Worm (Caenorhabditis elegans) whole organism, late embryonic: Measurements from ENCODE around the gene cpg-1.

Source experiments
- F13H6.1 ChIP-seq: sonication (generic microtip); optimal IDR thresholded peaks from 2 replicates; lab custom pipeline; 2016; ENCODE audit warnings: missing genetic modification characterization, missing compliant biosample characterization
- K09A11.1 ChIP-seq: sonication (generic microtip); optimal IDR thresholded peaks from 2 replicates; lab custom pipeline; 2017; ENCODE audit warnings: antibody characterized with exemption, mild to moderate bottlenecking, missing genetic modification characterization, missing compliant biosample characterization; ENCODE audit not compliant: insufficient read depth
- T23F11.4 ChIP-seq: fragments of 200-800 bp; sonication (Bioruptor generic); optimal IDR thresholded peaks from 2 replicates; lab custom pipeline; 2018; ENCODE audit warnings: mild to moderate bottlenecking, missing genetic modification characterization, missing compliant biosample characterization
- ahr-1 ChIP-seq: sonication (generic microtip); optimal IDR thresholded peaks from 2 replicates; lab custom pipeline; 2016; ENCODE audit warnings: missing genetic modification characterization, missing compliant biosample characterization
- ama-1 ChIP-seq: fragments of 150-350 bp; optimal IDR thresholded peaks from 2 replicates; lab custom pipeline; 2014
- ceh-14 ChIP-seq: sonication (generic microtip); optimal IDR thresholded peaks from 2 replicates; lab custom pipeline; 2016; ENCODE audit warnings: missing genotype, missing genetic modification characterization, missing compliant biosample characterization
- ceh-19 ChIP-seq: fragments of 200-800 bp; sonication (Bioruptor generic); optimal IDR thresholded peaks from 2 replicates; lab custom pipeline; 2018; ENCODE audit warnings: mild to moderate bottlenecking, missing genetic modification characterization, missing compliant biosample characterization
- ceh-22 ChIP-seq: sonication (generic microtip); optimal IDR thresholded peaks from 2 replicates; lab custom pipeline; 2017; ENCODE audit warnings: missing biosample characterization, missing genetic modification characterization
- ceh-24 ChIP-seq: sonication (generic microtip); optimal IDR thresholded peaks from 2 replicates; lab custom pipeline; 2016; ENCODE audit warnings: mild to moderate bottlenecking, missing genetic modification characterization, missing compliant biosample characterization
- ceh-30 ChIP-seq: fragments of 150-350 bp; optimal IDR thresholded peaks from 2 replicates; lab custom pipeline; 2014; ENCODE audit warnings: missing biosample characterization, missing genetic modification characterization
- ceh-31 ChIP-seq: sonication (generic microtip); optimal IDR thresholded peaks from 2 replicates; lab custom pipeline; 2016; ENCODE audit warnings: missing genetic modification characterization, missing compliant biosample characterization
- ceh-45 ChIP-seq: fragments of 200-800 bp; sonication (Bioruptor generic); IDR thresholded peaks from 2 replicates; pipeline ENCODE4 v1.3.6; 2022; ENCODE audit warnings: missing genetic modification reagents, missing genetic modification characterization, missing compliant biosample characterization
- ceh-48 ChIP-seq: sonication (generic microtip); optimal IDR thresholded peaks from 2 replicates; lab custom pipeline; 2016; ENCODE audit warnings: missing genetic modification characterization, inconsistent platforms, missing compliant biosample characterization
- ceh-6 ChIP-seq: fragments of 200-800 bp; sonication (Bioruptor generic); optimal IDR thresholded peaks from 2 replicates; lab custom pipeline; 2018; ENCODE audit warnings: mild to moderate bottlenecking, missing genetic modification characterization, missing compliant biosample characterization
- ceh-9 ChIP-seq: sonication (generic microtip); optimal IDR thresholded peaks from 2 replicates; lab custom pipeline; 2016; ENCODE audit warnings: mild to moderate bottlenecking, missing genetic modification characterization, inconsistent platforms, missing compliant biosample characterization
- dve-1 ChIP-seq: sonication (generic microtip); optimal IDR thresholded peaks from 2 replicates; lab custom pipeline; 2017; ENCODE audit warnings: antibody characterized with exemption, mild to moderate bottlenecking, missing genetic modification characterization, missing compliant biosample characterization
- elt-2 ChIP-seq: sonication (generic microtip); optimal IDR thresholded peaks from 2 replicates; lab custom pipeline; 2016; ENCODE audit warnings: missing genetic modification reagents, missing genetic modification characterization, missing compliant biosample characterization
- elt-4 ChIP-seq: sonication (generic microtip); optimal IDR thresholded peaks from 2 replicates; lab custom pipeline; 2016; ENCODE audit warnings: missing genetic modification characterization, missing compliant biosample characterization
- ets-4 ChIP-seq: sonication (generic microtip); optimal IDR thresholded peaks from 2 replicates; lab custom pipeline; 2016; ENCODE audit warnings: missing genetic modification characterization, missing compliant biosample characterization
- fax-1 ChIP-seq: sonication (generic microtip); optimal IDR thresholded peaks from 2 replicates; lab custom pipeline; 2016; ENCODE audit warnings: missing genotype, missing genetic modification characterization, missing compliant biosample characterization
- gmeb-2 ChIP-seq: sonication (generic microtip); optimal IDR thresholded peaks from 2 replicates; lab custom pipeline; 2016; ENCODE audit warnings: missing genetic modification characterization, inconsistent platforms, missing compliant biosample characterization
- hlh-13 ChIP-seq: fragments of 200-800 bp; sonication (Bioruptor generic); optimal IDR thresholded peaks from 2 replicates; lab custom pipeline; 2018; ENCODE audit warnings: mild to moderate bottlenecking, missing genetic modification characterization, missing compliant biosample characterization
- hlh-15 ChIP-seq: sonication (generic microtip); optimal IDR thresholded peaks from 2 replicates; lab custom pipeline; 2016; ENCODE audit warnings: missing genetic modification characterization, missing compliant biosample characterization
- hlh-30 ChIP-seq: sonication (generic microtip); optimal IDR thresholded peaks from 2 replicates; lab custom pipeline; 2017; ENCODE audit warnings: antibody characterized with exemption, missing genetic modification characterization, missing compliant biosample characterization; ENCODE audit not compliant: insufficient read depth
- hlh-6 ChIP-seq: sonication (generic microtip); optimal IDR thresholded peaks from 2 replicates; lab custom pipeline; 2016; ENCODE audit warnings: missing genotype, missing genetic modification characterization, missing compliant biosample characterization
- hlh-8 ChIP-seq: sonication (generic microtip); optimal IDR thresholded peaks from 2 replicates; lab custom pipeline; 2016; ENCODE audit warnings: missing genotype, missing genetic modification characterization, missing compliant biosample characterization
- lim-6 ChIP-seq: sonication (generic microtip); optimal IDR thresholded peaks from 2 replicates; lab custom pipeline; 2016; ENCODE audit warnings: missing genetic modification characterization, missing compliant biosample characterization
- mec-3 ChIP-seq: sonication (generic microtip); optimal IDR thresholded peaks from 2 replicates; lab custom pipeline; 2016; ENCODE audit warnings: borderline replicate concordance, missing genetic modification characterization, missing compliant biosample characterization
- nfya-1 ChIP-seq: sonication (generic microtip); optimal IDR thresholded peaks from 2 replicates; lab custom pipeline; 2017; ENCODE audit warnings: missing genetic modification characterization, mild to moderate bottlenecking, missing compliant biosample characterization, antibody characterized with exemption, moderate library complexity
- nhr-11 ChIP-seq: fragments of 150-350 bp; optimal IDR thresholded peaks from 2 replicates; lab custom pipeline; 2014; ENCODE audit warnings: missing biosample characterization, missing genetic modification characterization
- odd-2 ChIP-seq: sonication (generic microtip); optimal IDR thresholded peaks from 2 replicates; lab custom pipeline; 2017; ENCODE audit warnings: antibody characterized with exemption, mild to moderate bottlenecking, missing genetic modification characterization, missing compliant biosample characterization
- pat-9 ChIP-seq: fragments of 200-800 bp; sonication (Bioruptor generic); optimal IDR thresholded peaks from 2 replicates; lab custom pipeline; 2018; ENCODE audit warnings: mild to moderate bottlenecking, missing genetic modification characterization, moderate library complexity, missing compliant biosample characterization
- pax-1 ChIP-seq: fragments of 150-350 bp; optimal IDR thresholded peaks from 2 replicates; lab custom pipeline; 2014; ENCODE audit warnings: missing biosample characterization, missing genetic modification characterization
- pha-2 ChIP-seq: sonication (generic microtip); optimal IDR thresholded peaks from 2 replicates; lab custom pipeline; 2017; ENCODE audit warnings: mild to moderate bottlenecking, missing genetic modification characterization, missing compliant biosample characterization
- pqm-1 ChIP-seq: sonication (generic microtip); optimal IDR thresholded peaks from 2 replicates; lab custom pipeline; 2016; ENCODE audit warnings: missing genetic modification characterization, missing compliant biosample characterization
- ref-2 ChIP-seq: sonication (generic microtip); optimal IDR thresholded peaks from 2 replicates; lab custom pipeline; 2016; ENCODE audit warnings: missing genetic modification characterization, missing compliant biosample characterization
- rnt-1 ChIP-seq: sonication (generic microtip); optimal IDR thresholded peaks from 2 replicates; lab custom pipeline; 2016; ENCODE audit warnings: missing genetic modification characterization, missing compliant biosample characterization
- sox-2 ChIP-seq: fragments of 200-800 bp; sonication (Bioruptor generic); IDR thresholded peaks from 2 replicates; pipeline ENCODE4 v1.3.6; 2022; ENCODE audit warnings: missing genetic modification reagents, missing genetic modification characterization, missing compliant biosample characterization
- tbx-7 ChIP-seq: sonication (generic microtip); optimal IDR thresholded peaks from 2 replicates; lab custom pipeline; 2016; ENCODE audit warnings: missing genotype, missing genetic modification characterization, missing compliant biosample characterization
- unc-55 ChIP-seq: sonication (generic microtip); optimal IDR thresholded peaks from 2 replicates; lab custom pipeline; 2017; ENCODE audit warnings: missing biosample characterization, missing genetic modification reagents, missing genetic modification characterization
- unc-86 ChIP-seq: sonication (generic microtip); optimal IDR thresholded peaks from 2 replicates; lab custom pipeline; 2016; ENCODE audit warnings: missing genetic modification characterization, missing compliant biosample characterization
- ztf-16 ChIP-seq: sonication (generic microtip); optimal IDR thresholded peaks from 2 replicates; lab custom pipeline; 2017; ENCODE audit warnings: missing genetic modification characterization, missing compliant biosample characterization

The cpg-1 gene

ce11 chrIII:4506140-4506539, 17.0 kb downstream of the cpg-1 start:
- TF ChIP-seq elt-4 (no peak), elt-2 (tag; lab: Kevin White, UChicago) (peak; percentile 89)

ce11 chrIII:4506590-4507128, 17.5 kb downstream of the cpg-1 start:
- TF ChIP-seq T23F11.4 (GFP tag; lab: Kevin White, UChicago) (no peak), pqm-1 (tag; lab: Kevin White, UChicago) (no peak), F13H6.1 (no peak), ceh-19 (no peak), K09A11.1 (tag; lab: Kevin White, UChicago) (no peak), ceh-6 (no peak), ceh-9 (tag; lab: Kevin White, UChicago) (no peak), ets-4 (tag; lab: Kevin White, UChicago) (no peak), pat-9 (no peak), ceh-30 (no peak), sox-2 (no peak), ceh-31 (tag; lab: Kevin White, UChicago) (no peak), hlh-13 (GFP tag; lab: Kevin White, UChicago) (no peak), ref-2 (tag; lab: Kevin White, UChicago) (no peak), tbx-7 (tag; lab: Kevin White, UChicago) (no peak), pax-1 (tag; lab: Kevin White, UChicago) (no peak)

- TF ChIP-seq ahr-1 (no peak), nhr-11 (tag; lab: Kevin White, UChicago) (no peak), hlh-8 (tag; lab: Kevin White, UChicago) (no peak), ceh-45 (GFP tag; lab: Robert Waterston, UW) (no peak), mec-3 (no peak), ceh-31 (tag; lab: Kevin White, UChicago) (peak; percentile 4), ceh-48 (tag; lab: Kevin White, UChicago) (no peak), dve-1 (no peak), hlh-6 (tag; lab: Kevin White, UChicago) (no peak), rnt-1 (tag; lab: Kevin White, UChicago) (peak; percentile 38), ztf-16 (no peak), ceh-24 (tag; lab: Kevin White, UChicago) (no peak), pax-1 (tag; lab: Kevin White, UChicago) (peak; percentile 2), fax-1 (tag; lab: Kevin White, UChicago) (no peak), odd-2 (tag; lab: Kevin White, UChicago) (no peak), unc-86 (no peak), ama-1 (lab: Kevin White, UChicago) (no peak), pat-9 (peak; percentile 32), lim-6 (tag; lab: Kevin White, UChicago) (no peak), unc-55 (GFP tag; lab: Kevin White, UChicago) (no peak), K09A11.1 (tag; lab: Kevin White, UChicago) (peak; percentile 0), hlh-30 (tag; lab: Kevin White, UChicago) (peak; percentile 40), ceh-9 (tag; lab: Kevin White, UChicago) (no peak), gmeb-2 (tag; lab: Kevin White, UChicago) (no peak), ceh-19 (no peak), tbx-7 (tag; lab: Kevin White, UChicago) (no peak), nfya-1 (tag; lab: Kevin White, UChicago) (peak; percentile 60), pha-2 (tag; lab: Kevin White, UChicago) (no peak), ceh-22 (tag; lab: Kevin White, UChicago) (no peak), ceh-14 (tag; lab: Kevin White, UChicago) (no peak), hlh-15 (tag; lab: Kevin White, UChicago) (no peak)
These were observed 19.1 kb downstream of the cpg-1 start, which contains the start of the genes cct-5 and F25F2.1 for ce11 chrIII:4508064-4508905. Gene cct-5, minus strand, starts transcription at chrIII:4508114. Gene F25F2.1, plus strand, starts transcription at chrIII:4508855.
